Worm (Caenorhabditis elegans): Measurements from ENCODE around the gene fbxa-54.
A peak's percentile ranks its signal among the peaks of the same experiment; 100 is the strongest.

The fbxa-54 gene

DNA sequence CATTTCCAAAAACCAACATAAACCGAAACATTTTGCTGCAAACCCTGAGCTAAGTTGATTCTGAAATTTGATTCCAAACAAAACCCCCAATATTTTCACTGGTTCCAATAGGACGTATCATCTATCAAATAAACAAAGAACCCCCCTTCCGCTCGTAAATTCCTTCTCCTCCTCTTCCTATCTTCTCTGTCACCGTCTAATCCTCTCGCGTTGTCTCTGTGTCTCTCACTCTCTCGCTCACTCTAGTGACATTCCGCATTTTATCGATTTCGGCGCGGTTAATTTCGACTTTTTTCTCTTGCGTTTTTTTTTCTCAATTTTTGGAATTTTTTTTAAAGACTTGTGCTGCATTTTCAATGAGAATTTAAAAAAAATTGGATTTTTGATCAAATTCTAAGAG, 25.8 kb downstream of the fbxa-54 start:
- TF ChIP-seq jun-1 (tag; optimal IDR thresholded peaks at IDR 0.05): no peak
- TF ChIP-seq Y116A8C.19 (tag; optimal IDR thresholded peaks at IDR 0.05; ENCODE audit: borderline replicate concordance): no peak
- TF ChIP-seq ztf-11 (tag; optimal IDR thresholded peaks at IDR 0.05): no peak
- peak; percentile 20 for TF ChIP-seq nhr-20 (tag; optimal IDR thresholded peaks at IDR 0.05)
- peak; percentile 0 to 3 (median 2) for TF ChIP-seq dpl-1 (GFP tag; optimal IDR thresholded peaks at IDR 0.05)
- peak; percentile 20 to 64 for TF ChIP-seq lsy-2 (tag; optimal IDR thresholded peaks at IDR 0.05)
- no peak for TF ChIP-seq aha-1 (tag; optimal IDR thresholded peaks at IDR 0.05)
- peak; percentile 16 for TF ChIP-seq C16A3.4 (tag; optimal IDR thresholded peaks at IDR 0.05)
- TF ChIP-seq F16B12.6 (tag; optimal IDR thresholded peaks at IDR 0.05): peak; percentile 21
- no peak for TF ChIP-seq snpc-4 (tag; optimal IDR thresholded peaks at IDR 0.05)
- TF ChIP-seq blmp-1 (tag; optimal IDR thresholded peaks at IDR 0.05): peak; percentile 49
- peak; percentile 27 for TF ChIP-seq irx-1 (tag; optimal IDR thresholded peaks at IDR 0.05)
- TF ChIP-seq tbx-2 (tag; optimal IDR thresholded peaks at IDR 0.05): peak; percentile 23
- no peak for TF ChIP-seq mef-2 (tag; optimal IDR thresholded peaks at IDR 0.05)
- no peak for TF ChIP-seq nhr-76 (tag; optimal IDR thresholded peaks at IDR 0.05)
- TF ChIP-seq hpl-2 (GFP tag; optimal IDR thresholded peaks at IDR 0.05): no peak
- no peak for TF ChIP-seq C34B4.2 (tag; optimal IDR thresholded peaks at IDR 0.05)
- TF ChIP-seq sup-37 (GFP tag; optimal IDR thresholded peaks at IDR 0.05): no peak
- no peak for TF ChIP-seq ceh-8 (GFP tag; optimal IDR thresholded peaks at IDR 0.05)
- TF ChIP-seq ceh-88 (GFP tag; IDR thresholded peaks at IDR 0.05): no peak
- no peak for TF ChIP-seq mep-1 (tag; optimal IDR thresholded peaks at IDR 0.05)
- no peak for TF ChIP-seq lir-3 (tag; optimal IDR thresholded peaks at IDR 0.05; ENCODE audit: poor library complexity)
- TF ChIP-seq ets-5 (GFP tag; IDR thresholded peaks at IDR 0.05): no peak
- TF ChIP-seq nhr-19 (GFP tag; conservative IDR thresholded peaks at IDR 0.05): peak; percentile 11; the same call in 1 of the 2 replicates
- no peak for TF ChIP-seq ceh-90 (tag; optimal IDR thresholded peaks at IDR 0.05)
- no peak for TF ChIP-seq unc-62 (GFP tag; optimal IDR thresholded peaks at IDR 0.05)
- no peak for TF ChIP-seq alr-1 (tag; optimal IDR thresholded peaks at IDR 0.05; ENCODE audit: borderline replicate concordance)
- no peak for TF ChIP-seq tlp-1 (tag; optimal IDR thresholded peaks at IDR 0.05)
- TF ChIP-seq egl-13 (tag; optimal IDR thresholded peaks at IDR 0.05): no peak
- TF ChIP-seq nhr-12 (tag; optimal IDR thresholded peaks at IDR 0.05): no peak
- TF ChIP-seq vab-15 (tag; optimal IDR thresholded peaks at IDR 0.05): no peak
- TF ChIP-seq nhr-77 (tag; optimal IDR thresholded peaks at IDR 0.05): no peak
- TF ChIP-seq ceh-82 (tag; optimal IDR thresholded peaks at IDR 0.05): peak; percentile 13 to 68 (median 40)
- no peak for TF ChIP-seq fkh-4 (tag; optimal IDR thresholded peaks at IDR 0.05; ENCODE audit: borderline replicate concordance)
- TF ChIP-seq ama-1 (optimal IDR thresholded peaks at IDR 0.05): no peak
- TF ChIP-seq xbp-1 (tag; optimal IDR thresholded peaks at IDR 0.05): peak; percentile 8
- no peak for TF ChIP-seq nhr-11 (tag; optimal IDR thresholded peaks at IDR 0.05)
- TF ChIP-seq nhr-28 (tag; optimal IDR thresholded peaks at IDR 0.05): no peak
- no peak for TF ChIP-seq nhr-90 (tag; optimal IDR thresholded peaks at IDR 0.05; ENCODE audit: poor library complexity)
- TF ChIP-seq zip-4 (GFP tag; optimal IDR thresholded peaks at IDR 0.05): no peak
- no peak for TF ChIP-seq hlh-17 (GFP tag; optimal IDR thresholded peaks at IDR 0.05; ENCODE audit: borderline replicate concordance)
- no peak for TF ChIP-seq sox-4 (tag; optimal IDR thresholded peaks at IDR 0.05)
- no peak for TF ChIP-seq fkh-8 (tag; optimal IDR thresholded peaks at IDR 0.05)
- TF ChIP-seq zag-1 (tag; optimal IDR thresholded peaks at IDR 0.05): no peak
- TF ChIP-seq unc-98 (GFP tag; IDR thresholded peaks at IDR 0.05): no peak
- TF ChIP-seq nhr-71 (tag; optimal IDR thresholded peaks at IDR 0.05): no peak
- TF ChIP-seq rnt-1 (tag; optimal IDR thresholded peaks at IDR 0.05): peak; percentile 60
- TF ChIP-seq ztf-4 (tag; optimal IDR thresholded peaks at IDR 0.05): no peak
- TF ChIP-seq skn-1 (tag; optimal IDR thresholded peaks at IDR 0.05): no peak
- no peak for TF ChIP-seq lin-15B (tag; optimal IDR thresholded peaks at IDR 0.05)
- TF ChIP-seq nhr-84 (tag; optimal IDR thresholded peaks at IDR 0.05): no peak
- TF ChIP-seq pag-3 (tag; optimal IDR thresholded peaks at IDR 0.05; ENCODE audit: borderline replicate concordance, insufficient read depth): no peak
- TF ChIP-seq lin-39 (tag; optimal IDR thresholded peaks at IDR 0.05): no peak
- no peak for TF ChIP-seq pax-3 (tag; optimal IDR thresholded peaks at IDR 0.05)

All from whole organism, L1 larva.